Worm (Caenorhabditis elegans) whole organism, L4 larva: ENCODE data around the gene srd-7.

ENCODE experiments used
- F10B5.3 ChIP-seq: sonication (generic microtip); optimal IDR thresholded peaks from 2 replicates; lab custom pipeline; 2016; ENCODE audit warnings: mild to moderate bottlenecking, missing genetic modification characterization, missing compliant biosample characterization
- F26F4.8 ChIP-seq: fragments of 200-800 bp; sonication (Bioruptor generic); conservative IDR thresholded peaks from 2 replicates; pipeline ENCODE4 v1.3.6; 2022; ENCODE audit warnings: missing genetic modification characterization, missing compliant biosample characterization
- F49E8.2 ChIP-seq: sonication (generic microtip); optimal IDR thresholded peaks from 2 replicates; lab custom pipeline; 2016; ENCODE audit warnings: missing compliant biosample characterization, mild to moderate bottlenecking, missing genetic modification characterization, borderline replicate concordance
- R02D3.7 ChIP-seq: fragments of 150-350 bp; sonication (generic microtip); optimal IDR thresholded peaks from 3 replicates; lab custom pipeline; 2014; ENCODE audit warnings: missing biosample characterization, missing genetic modification characterization
- Y48G9A.11 ChIP-seq: fragments of 200-800 bp; sonication (Bioruptor generic); IDR thresholded peaks from 2 replicates; pipeline ENCODE4 v1.3.6; 2022; ENCODE audit warnings: missing genetic modification reagents, missing genetic modification characterization, missing compliant biosample characterization
- Y75B8A.6 ChIP-seq: fragments of 200-800 bp; sonication (Bioruptor generic); IDR thresholded peaks from 2 replicates; pipeline ENCODE4 v1.3.6; 2022; ENCODE audit warnings: missing genetic modification reagents, missing genetic modification characterization, missing compliant biosample characterization
- aly-2 ChIP-seq: sonication (generic microtip); optimal IDR thresholded peaks from 2 replicates; lab custom pipeline; 2018; ENCODE audit warnings: missing biosample characterization, missing genetic modification characterization
- ceh-20 ChIP-seq: fragments of 200-800 bp; sonication (Bioruptor generic); IDR thresholded peaks from 2 replicates; pipeline ENCODE4 v1.3.6; 2022; ENCODE audit warnings: missing genetic modification reagents, missing genetic modification characterization, missing compliant biosample characterization
- ceh-82 ChIP-seq: sonication (generic microtip); optimal IDR thresholded peaks from 2 replicates; lab custom pipeline; 2017; ENCODE audit warnings: missing biosample characterization, missing genetic modification characterization
- duxl-1 ChIP-seq: sonication (generic microtip); optimal IDR thresholded peaks from 2 replicates; lab custom pipeline; 2016; ENCODE audit warnings: mild to moderate bottlenecking, missing genetic modification characterization, moderate library complexity, missing compliant biosample characterization; ENCODE audit not compliant: poor library complexity
- dve-1 ChIP-seq: sonication (generic microtip); optimal IDR thresholded peaks from 2 replicates; lab custom pipeline; 2017; ENCODE audit warnings: antibody characterized with exemption, mild to moderate bottlenecking, missing genetic modification characterization, missing compliant biosample characterization; ENCODE audit not compliant: insufficient read depth
- fkh-10 ChIP-seq: fragments of 150-350 bp; optimal IDR thresholded peaks from 2 replicates; lab custom pipeline; 2014; ENCODE audit warnings: missing biosample characterization, missing genetic modification reagents, missing genetic modification characterization
- hlh-11 ChIP-seq: fragments of 200-800 bp; sonication (Bioruptor generic); optimal IDR thresholded peaks from 2 replicates; lab custom pipeline; 2018; ENCODE audit warnings: mild to moderate bottlenecking, missing genetic modification characterization, missing compliant biosample characterization
- hlh-30 ChIP-seq: sonication (generic microtip); optimal IDR thresholded peaks from 2 replicates; lab custom pipeline; 2017; ENCODE audit warnings: antibody characterized with exemption, mild to moderate bottlenecking, missing genetic modification characterization, missing compliant biosample characterization; ENCODE audit not compliant: insufficient read depth
- hmg-1.1 ChIP-seq: fragments of 200-800 bp; sonication (Bioruptor generic); IDR thresholded peaks from 2 replicates; pipeline ENCODE4 v1.3.6; 2022; ENCODE audit warnings: missing genetic modification reagents, missing genetic modification characterization, missing compliant biosample characterization
- lin-39 ChIP-seq: fragments of 150-350 bp; optimal IDR thresholded peaks from 2 replicates; lab custom pipeline; 2014; ENCODE audit warnings: missing biosample characterization, missing genetic modification reagents, missing genetic modification characterization
- mdl-1 ChIP-seq, 2 experiments: fragments of 150-350 bp in 1 of 2; sonication (generic microtip) in 1 of 2; optimal IDR thresholded peaks; 2 replicates each; lab custom pipeline; 2014 to 2017; ENCODE audit warnings: missing biosample characterization in 2 of 2, missing genetic modification characterization in 2 of 2
- mes-2 ChIP-seq: sonication (generic microtip); optimal IDR thresholded peaks from 2 replicates; lab custom pipeline; 2016; ENCODE audit warnings: missing genotype, mild to moderate bottlenecking, missing genetic modification characterization, missing compliant biosample characterization; ENCODE audit not compliant: poor library complexity, severe bottlenecking
- mxl-2 ChIP-seq: fragments of 200-800 bp; sonication (Bioruptor generic); conservative IDR thresholded peaks from 2 replicates; pipeline ENCODE4 v1.3.6; 2022; ENCODE audit warnings: missing genetic modification reagents, missing genetic modification characterization, missing compliant biosample characterization
- mxl-3 ChIP-seq: fragments of 200-800 bp; sonication (Bioruptor generic); optimal IDR thresholded peaks from 2 replicates; lab custom pipeline; 2018; ENCODE audit warnings: mild to moderate bottlenecking, missing genetic modification characterization, missing compliant biosample characterization
- nhr-237 ChIP-seq: sonication (generic microtip); optimal IDR thresholded peaks from 2 replicates; lab custom pipeline; 2017; ENCODE audit warnings: missing biosample characterization, missing genetic modification characterization
- pqm-1 ChIP-seq: sonication (generic microtip); optimal IDR thresholded peaks from 2 replicates; lab custom pipeline; 2017; ENCODE audit warnings: missing biosample characterization, missing genetic modification characterization
- rbr-2 ChIP-seq: sonication (generic microtip); optimal IDR thresholded peaks from 2 replicates; lab custom pipeline; 2016; ENCODE audit warnings: missing genotype, missing genetic modification characterization, missing compliant biosample characterization
- snpc-4 ChIP-seq: fragments of 150-350 bp; optimal IDR thresholded peaks from 2 replicates; lab custom pipeline; 2014; ENCODE audit warnings: missing biosample characterization, missing genetic modification characterization
- unc-62 ChIP-seq, 3 experiments: fragments of 150-350 bp in 1 of 3; sonication (generic microtip); optimal IDR thresholded peaks in 2 of 3; peaks in 1 of 3; 1 replicate in 1 of 3; 2 replicates in 2 of 3; lab custom pipeline; 2014 to 2017; ENCODE audit warnings: missing biosample characterization in 3 of 3, missing genetic modification characterization in 3 of 3, missing genetic modification reagents in 3 of 3, missing genotype in 1 of 3

The srd-7 gene

DNA sequence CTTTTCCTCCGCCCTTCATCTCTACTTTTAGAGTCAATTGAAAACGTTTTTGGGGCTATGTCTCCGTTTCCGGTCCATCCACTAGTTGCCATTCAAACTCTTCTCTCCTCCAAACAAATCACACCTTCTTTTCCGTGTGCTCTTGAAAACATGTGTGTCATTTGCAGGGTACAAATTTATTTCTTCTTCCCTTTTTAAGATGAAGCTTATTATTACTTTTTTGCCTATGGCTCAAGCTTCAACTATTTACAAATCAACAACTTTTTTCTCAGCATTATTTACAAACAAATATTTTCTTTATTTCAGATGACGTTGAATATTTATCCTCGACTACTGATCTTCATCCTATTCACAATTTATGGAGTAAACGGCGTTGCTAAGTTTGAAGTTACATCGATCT lies 42.2 kb downstream of the srd-7 start, which contains the start of gene T25B9.3:
TSS of gene T25B9.3 (plus strand) at position 301 of the 400 bp plus-strand sequence.
- no peak for TF ChIP-seq ceh-20
- no peak for TF ChIP-seq duxl-1 (tag; lab: Kevin White, UChicago)
- no peak for TF ChIP-seq fkh-10 (GFP tag; lab: Kevin White, UChicago)
- TF ChIP-seq lin-39 (tag; lab: Kevin White, UChicago): no peak
- no peak for TF ChIP-seq F10B5.3 (tag; lab: Kevin White, UChicago)
- no peak for TF ChIP-seq F26F4.8

DNA sequence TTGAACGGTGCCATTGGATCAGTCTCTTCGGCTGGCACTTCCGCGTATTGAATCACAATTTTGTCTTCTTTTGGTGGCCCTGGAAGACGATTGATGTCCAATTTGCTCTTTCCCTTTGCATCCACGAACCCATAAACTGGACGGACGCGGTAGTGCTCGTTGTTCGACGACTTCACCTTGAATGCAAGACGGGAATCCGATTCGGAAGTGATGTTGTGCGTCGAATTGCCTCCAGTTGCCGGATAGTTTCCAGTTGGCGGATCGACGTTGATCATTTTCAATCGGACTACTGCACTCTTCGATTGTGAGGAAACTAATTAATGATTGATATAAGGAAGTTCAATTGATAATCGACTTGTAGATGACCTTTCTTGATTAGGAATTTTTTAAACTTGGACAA lies 48.3 kb downstream of the srd-7 start, which contains the start of gene ssp-34:
TSS of gene ssp-34 (minus strand) at position 275 of the 400 bp plus-strand sequence.
- TF ChIP-seq unc-62 (GFP tag; optimal IDR thresholded peaks at IDR 0.05 in 1 of 2; lab: Kevin White, UChicago): peak in 1 of 2 experiments; percentile 91
- TF ChIP-seq unc-62 (tag; optimal IDR thresholded peaks at IDR 0.05; lab: Kevin White, UChicago): no peak
- no peak for TF ChIP-seq F10B5.3 (tag; lab: Kevin White, UChicago)
- no peak for TF ChIP-seq rbr-2 (tag; lab: Kevin White, UChicago)
- TF ChIP-seq aly-2 (tag; lab: Kevin White, UChicago): no peak

DNA sequence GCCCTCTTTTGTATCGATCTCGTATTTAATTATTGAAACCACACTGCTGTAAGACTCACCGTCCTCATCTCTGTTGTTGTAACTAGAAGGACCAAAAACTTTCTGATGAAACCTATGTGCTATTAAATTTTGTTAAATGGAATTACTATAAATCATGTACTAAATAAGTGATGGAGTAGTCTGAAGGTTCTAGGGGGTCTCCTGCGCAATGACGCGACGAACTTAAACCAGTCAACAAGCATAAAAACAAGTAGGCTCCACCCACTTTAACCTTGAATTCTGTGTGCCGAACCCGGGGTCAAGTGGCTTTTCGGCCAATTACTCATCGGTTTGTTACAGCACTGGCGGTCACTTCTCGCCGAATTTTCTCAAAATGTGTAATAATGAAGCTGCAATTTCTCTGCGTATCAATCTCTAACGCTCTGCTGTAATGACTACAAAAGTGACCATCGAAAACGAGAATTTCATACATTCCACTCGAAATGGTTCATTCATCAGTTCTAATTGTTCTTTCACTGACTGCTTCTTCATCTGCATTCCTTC lies 49.5 kb downstream of the srd-7 start, which contains the start of gene grl-21:
TSS of gene grl-21 (plus strand) at position 464 of the 543 bp plus-strand sequence.
- TF ChIP-seq Y48G9A.11: no peak
- TF ChIP-seq mes-2: no peak
- TF ChIP-seq nhr-237 (tag; lab: Kevin White, UChicago): no peak
- TF ChIP-seq dve-1: no peak
- no peak for TF ChIP-seq ceh-82 (tag; lab: Kevin White, UChicago)
- no peak for TF ChIP-seq Y75B8A.6 (GFP tag; lab: Robert Waterston, UW)
- no peak for TF ChIP-seq snpc-4
- no peak for TF ChIP-seq hlh-30 (tag; lab: Kevin White, UChicago)
- TF ChIP-seq mdl-1 (tag; optimal IDR thresholded peaks at IDR 0.05; lab: Kevin White, UChicago): no peak
- no peak for TF ChIP-seq mxl-3 (GFP tag; lab: Kevin White, UChicago)
- no peak for TF ChIP-seq mxl-2 (GFP tag; lab: Robert Waterston, UW)
- TF ChIP-seq pqm-1 (tag; lab: Kevin White, UChicago): no peak
- TF ChIP-seq R02D3.7: no peak
- no peak for TF ChIP-seq hmg-1.1 (GFP tag; lab: Robert Waterston, UW)
- TF ChIP-seq hlh-11 (tag; lab: Kevin White, UChicago): no peak
- TF ChIP-seq F49E8.2 (tag; lab: Kevin White, UChicago): no peak
